Worm (Caenorhabditis elegans) whole organism, L1 larva: Measurements from ENCODE around the gene nmat-1.

Source experiments
- alr-1 ChIP-seq: fragments of 200-800 bp; sonication (Bioruptor generic); optimal IDR thresholded peaks from 2 replicates; lab custom pipeline; 2018; ENCODE audit warnings: borderline replicate concordance, mild to moderate bottlenecking, missing genetic modification characterization, missing compliant biosample characterization
- tbx-2 ChIP-seq: sonication (generic microtip); optimal IDR thresholded peaks from 2 replicates; lab custom pipeline; 2016; ENCODE audit warnings: missing genetic modification characterization, missing compliant biosample characterization

ce11 chrX:12036114-12036513, 18.3 kb upstream of the nmat-1 start:
- TF ChIP-seq tbx-2 (tag; lab: Kevin White, UChicago) (no peak), alr-1 (tag; lab: Kevin White, UChicago) (no peak)
